Fruit fly (Drosophila melanogaster): ENCODE measurements around the gene CG10026.

Gene CG10026

DNA sequence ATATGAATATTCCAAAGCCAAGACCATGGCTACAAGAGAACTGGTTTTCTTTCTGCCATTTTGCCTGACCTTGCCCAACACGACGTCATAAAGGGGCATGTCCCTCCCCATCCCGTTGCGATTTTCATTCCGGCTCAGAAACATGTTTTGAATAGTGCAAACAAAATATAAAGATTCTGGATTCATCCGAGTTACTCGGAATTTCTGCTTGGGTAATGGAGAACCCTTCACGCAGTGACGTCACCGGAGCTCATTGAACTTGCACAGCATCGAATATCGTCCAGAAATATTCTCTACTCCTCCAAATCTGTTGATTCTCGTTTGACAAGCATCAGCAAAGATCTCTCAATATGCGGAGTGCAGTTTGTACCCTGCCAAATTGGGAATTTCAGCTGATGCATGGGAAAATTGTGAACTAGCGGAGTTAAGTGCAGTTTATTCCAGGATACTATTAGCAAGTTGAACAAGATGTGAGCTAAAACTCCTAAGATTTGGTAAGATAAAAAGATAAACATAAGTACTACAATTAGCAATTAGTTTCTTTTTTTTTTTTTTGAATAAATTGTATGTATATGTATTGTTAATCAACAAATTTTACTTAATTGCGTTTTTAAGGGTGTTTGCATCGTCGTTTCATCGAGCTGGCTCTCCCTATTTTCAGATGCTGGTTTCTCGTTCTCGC is at the start of gene CG10026:
TSS of gene CG10026 (plus strand) at position 187 of the 682 bp plus-strand sequence.
- TF ChIP-seq CG12768 (GFP tag; optimal IDR thresholded peaks at IDR 0.05) (peak; percentile 7), kay (GFP tag; ENCODE audit: borderline replicate concordance) (peak; percentile 52), CG14711 (tag; optimal IDR thresholded peaks at IDR 0.05) (no peak), ovo (GFP tag; optimal IDR thresholded peaks at IDR 0.05) (no peak), tj (GFP tag; optimal IDR thresholded peaks at IDR 0.05) (peak; percentile 72)

DNA sequence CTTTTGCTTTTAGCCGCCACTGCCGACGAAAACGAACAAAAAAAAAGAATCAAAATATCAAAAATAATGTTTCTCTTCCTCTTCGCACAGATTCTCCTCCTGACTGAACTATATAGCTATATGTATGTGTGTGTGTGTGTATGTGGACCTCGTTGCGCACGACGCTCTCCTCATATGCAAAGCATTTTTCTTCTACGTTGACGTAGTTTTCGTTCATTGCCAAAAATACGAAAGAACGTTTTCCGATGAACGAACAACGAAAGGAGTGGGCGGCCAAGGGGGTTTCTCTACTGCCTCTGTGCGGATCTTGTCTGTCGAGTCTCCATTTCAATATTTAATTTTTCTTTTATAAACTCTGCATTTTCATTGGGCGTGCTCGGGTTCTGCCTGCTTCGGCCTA is 49.3 kb upstream of the CG10026 start:
- TF ChIP-seq ovo (GFP tag; optimal IDR thresholded peaks at IDR 0.05) (no peak), cnc (optimal IDR thresholded peaks at IDR 0.05) (no peak), CG7101 (tag; optimal IDR thresholded peaks at IDR 0.05) (no peak)

- TF ChIP-seq Crg-1 (GFP tag; optimal IDR thresholded peaks at IDR 0.05) = no peak
- TF ChIP-seq CG5204 (GFP tag; optimal IDR thresholded peaks at IDR 0.05) = no peak
- no peak for TF ChIP-seq ovo (GFP tag; optimal IDR thresholded peaks at IDR 0.05)
- TF ChIP-seq toe (GFP tag; optimal IDR thresholded peaks at IDR 0.05) = no peak
- TF ChIP-seq kay (GFP tag; ENCODE audit: borderline replicate concordance) = no peak
- TF ChIP-seq CG14711 (tag; optimal IDR thresholded peaks at IDR 0.05) = no peak
- TF ChIP-seq CG33017 (tag; optimal IDR thresholded peaks at IDR 0.05) = no peak
- TF ChIP-seq CG11617 (GFP tag; optimal IDR thresholded peaks at IDR 0.05) = no peak
- no peak for TF ChIP-seq CG7101 (tag; optimal IDR thresholded peaks at IDR 0.05)
- no peak for TF ChIP-seq CG12768 (GFP tag; optimal IDR thresholded peaks at IDR 0.05)
- TF ChIP-seq bab1 (GFP tag; optimal IDR thresholded peaks at IDR 0.05) = no peak
- TF ChIP-seq pad (GFP tag; optimal IDR thresholded peaks at IDR 0.05) = no peak
- no peak for TF ChIP-seq Clk (GFP tag; optimal IDR thresholded peaks at IDR 0.05)
Observed at dm6 chr2L:19405685-19406357, 48.2 kb upstream of the CG10026 start.

DNA sequence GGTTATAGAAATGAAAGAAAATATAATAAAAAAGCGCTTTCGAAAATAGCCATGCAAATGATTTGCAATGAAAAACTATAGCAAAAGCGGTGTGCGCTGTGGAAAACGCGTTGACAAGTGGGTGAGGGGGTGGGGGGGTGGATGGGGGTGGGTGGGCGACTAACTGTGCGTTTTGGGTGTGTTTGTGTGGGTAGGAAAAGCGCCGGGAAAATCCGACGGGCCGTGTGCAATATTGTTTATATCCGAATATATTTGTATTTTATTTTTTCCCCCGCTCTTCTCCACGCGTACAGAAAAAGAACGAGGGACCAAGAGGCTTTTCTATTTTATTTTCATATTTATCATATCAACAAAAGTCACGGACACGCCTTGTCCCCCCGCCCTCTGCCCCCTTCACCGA is 47.6 kb upstream of the CG10026 start:
- no peak for TF ChIP-seq Mnt (GFP tag; optimal IDR thresholded peaks at IDR 0.05)
- no peak for TF ChIP-seq pad (GFP tag; optimal IDR thresholded peaks at IDR 0.05)
- no peak for TF ChIP-seq Crg-1 (GFP tag; optimal IDR thresholded peaks at IDR 0.05)
- no peak for TF ChIP-seq cnc (optimal IDR thresholded peaks at IDR 0.05)
- no peak for TF ChIP-seq bab1 (GFP tag; optimal IDR thresholded peaks at IDR 0.05)
- TF ChIP-seq CG12768 (GFP tag; optimal IDR thresholded peaks at IDR 0.05) = no peak
- no peak for TF ChIP-seq CG7045 (GFP tag; optimal IDR thresholded peaks at IDR 0.05)
- TF ChIP-seq CG11617 (GFP tag; optimal IDR thresholded peaks at IDR 0.05) = no peak
- TF ChIP-seq Hr96 (GFP tag; optimal IDR thresholded peaks at IDR 0.05) = no peak

dm6 chr2L:19411966-19412365 is 42.1 kb upstream of the CG10026 start:
- TF ChIP-seq kay (GFP tag; ENCODE audit: borderline replicate concordance) (no peak), Crg-1 (GFP tag; optimal IDR thresholded peaks at IDR 0.05) (no peak), CG33017 (tag; optimal IDR thresholded peaks at IDR 0.05) (no peak), pad (GFP tag; optimal IDR thresholded peaks at IDR 0.05) (no peak)

- TF ChIP-seq cnc (optimal IDR thresholded peaks at IDR 0.05) (no peak), kay (GFP tag; ENCODE audit: borderline replicate concordance) (peak; percentile 60), bab1 (GFP tag; optimal IDR thresholded peaks at IDR 0.05) (no peak)
Observed at dm6 chr2L:19413118-19413893, 40.8 kb upstream of the CG10026 start.

DNA sequence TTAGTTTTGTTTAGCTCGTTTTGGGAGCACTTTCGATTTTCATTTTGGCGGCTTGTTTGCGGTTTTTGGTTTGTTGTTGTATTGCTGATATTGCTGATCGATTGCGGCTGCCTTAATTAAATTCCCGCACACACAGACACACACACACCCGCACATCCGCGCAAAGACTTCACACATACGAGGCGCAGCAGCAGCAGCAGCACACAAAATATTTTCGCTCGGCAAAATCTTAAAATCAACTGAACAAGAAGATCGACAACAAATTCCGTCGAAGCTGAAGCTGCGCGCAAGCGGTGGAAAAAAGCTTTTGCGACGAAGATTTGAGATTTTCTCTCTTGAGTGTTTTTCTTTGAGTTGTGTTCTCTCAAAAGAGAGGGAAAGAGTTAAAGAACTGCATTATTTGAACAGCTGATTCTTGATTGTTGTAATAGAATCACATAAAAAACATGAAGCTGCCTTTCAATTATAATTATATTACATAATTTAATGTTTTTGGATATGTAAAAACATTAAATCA is 39.8 kb upstream of the CG10026 start:
- TF ChIP-seq cic (GFP tag; optimal IDR thresholded peaks at IDR 0.05) = peak; percentile 38
- no peak for TF ChIP-seq CG1620 (GFP tag; optimal IDR thresholded peaks at IDR 0.05)
- peak; percentile 26 for TF ChIP-seq CG11617 (GFP tag; optimal IDR thresholded peaks at IDR 0.05)

- TF ChIP-seq kay (GFP tag; ENCODE audit: borderline replicate concordance) (peak; percentile 62), bab1 (GFP tag; optimal IDR thresholded peaks at IDR 0.05) (no peak)
Observed at dm6 chr2L:19415133-19415532, 38.9 kb upstream of the CG10026 start.

Data from whole organism, adult.